Worm (Caenorhabditis elegans): Measurements from ENCODE around the gene gipc-1.

Gene gipc-1

DNA sequence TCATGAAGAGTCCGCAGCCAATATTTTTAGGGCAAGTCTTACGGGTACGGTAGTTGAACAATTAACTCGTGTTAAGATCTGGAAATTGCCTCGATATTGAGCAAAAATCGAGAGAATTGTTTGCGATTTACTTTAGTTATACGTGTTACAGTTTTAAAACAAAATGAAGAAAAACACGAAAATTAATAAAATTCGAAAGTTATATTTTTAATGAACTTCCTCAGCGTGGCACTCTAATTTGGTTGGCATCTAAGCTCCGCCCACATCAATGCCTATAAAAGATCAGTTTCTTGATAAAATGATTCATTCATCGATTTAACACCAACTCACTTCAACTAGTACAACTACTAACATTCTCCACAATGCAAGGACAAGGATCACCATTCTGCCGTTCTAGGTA lies at the start of gene gipc-1:
Gene gipc-1, plus strand, starts transcription at position 301 of the 400 bp plus-strand sequence.
- no peak for TF ChIP-seq tbx-2 (tag; optimal IDR thresholded peaks at IDR 0.05)
- no peak for TF ChIP-seq pqm-1 (tag; optimal IDR thresholded peaks at IDR 0.05)

DNA sequence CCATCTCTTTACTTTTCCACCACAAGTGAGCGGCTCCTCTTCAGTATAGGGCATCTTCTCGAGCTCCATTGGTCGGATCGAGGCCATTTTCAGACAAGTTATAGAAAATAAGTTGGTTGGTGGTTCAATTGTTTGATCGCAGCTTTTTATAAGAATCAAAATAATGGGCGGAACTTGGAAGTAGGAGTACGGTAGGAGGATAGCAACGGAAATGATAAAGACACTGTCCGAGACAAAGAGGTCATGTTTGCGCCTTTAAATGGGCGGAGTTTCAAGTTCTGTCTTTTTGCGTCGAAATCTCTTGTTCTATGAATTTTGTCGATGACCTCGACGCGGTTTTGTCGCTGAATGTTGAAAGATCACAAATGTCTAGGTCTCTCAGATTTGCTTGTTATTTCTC lies 48.4 kb upstream of the gipc-1 start, which contains the start of gene F26A1.8:
Gene F26A1.8, minus strand, starts transcription at position 101 of the 400 bp plus-strand sequence.
- TF ChIP-seq lin-15B (tag; optimal IDR thresholded peaks at IDR 0.05): no peak
- TF ChIP-seq fkh-2 (tag; optimal IDR thresholded peaks at IDR 0.05): no peak
- TF ChIP-seq nhr-67 (tag; optimal IDR thresholded peaks at IDR 0.05): no peak

DNA sequence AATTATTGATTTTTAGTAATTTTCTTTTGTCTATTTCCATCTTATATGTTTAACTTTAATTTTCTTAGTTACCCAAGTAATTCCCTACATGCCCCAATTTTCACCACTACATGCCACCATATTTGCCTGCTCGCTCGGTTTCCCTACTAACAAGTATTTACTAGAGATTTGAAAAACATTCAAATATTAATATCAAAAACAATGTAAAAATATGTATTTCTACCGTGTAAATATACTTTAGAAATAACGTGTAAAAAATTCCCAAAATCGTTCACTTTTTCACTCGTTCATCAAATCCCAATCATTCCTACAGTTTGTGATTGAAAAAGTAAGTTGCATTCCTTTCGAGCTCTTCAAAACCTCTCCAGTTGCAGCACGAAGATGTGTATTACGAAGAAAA lies 44.0 kb upstream of the gipc-1 start, which contains the start of gene F26A1.3:
Gene F26A1.3, plus strand, starts transcription at position 301 of the 400 bp plus-strand sequence.
- TF ChIP-seq elt-3 (tag; optimal IDR thresholded peaks at IDR 0.05): no peak
- TF ChIP-seq fos-1 (tag; optimal IDR thresholded peaks at IDR 0.05): no peak
- TF ChIP-seq eor-1 (tag; optimal IDR thresholded peaks at IDR 0.05): no peak
- no peak for TF ChIP-seq tbx-2 (tag; optimal IDR thresholded peaks at IDR 0.05)
- TF ChIP-seq nhr-11 (tag; optimal IDR thresholded peaks at IDR 0.05): no peak
- no peak for TF ChIP-seq aly-2 (tag; optimal IDR thresholded peaks at IDR 0.05)
- no peak for TF ChIP-seq nhr-237 (tag; optimal IDR thresholded peaks at IDR 0.05)
- TF ChIP-seq nhr-28 (tag; optimal IDR thresholded peaks at IDR 0.05): no peak
- no peak for TF ChIP-seq elt-2 (tag; optimal IDR thresholded peaks at IDR 0.05)
- no peak for TF ChIP-seq fkh-2 (tag; optimal IDR thresholded peaks at IDR 0.05)
- no peak for TF ChIP-seq pha-4 (tag; optimal IDR thresholded peaks at IDR 0.05)
- TF ChIP-seq zag-1 (tag; optimal IDR thresholded peaks at IDR 0.05): no peak
- TF ChIP-seq lsy-12 (tag; optimal IDR thresholded peaks at IDR 0.05): no peak
- TF ChIP-seq nhr-76 (tag; optimal IDR thresholded peaks at IDR 0.05): no peak
- no peak for TF ChIP-seq pqm-1 (tag; optimal IDR thresholded peaks at IDR 0.05)
- TF ChIP-seq ztf-11 (tag; optimal IDR thresholded peaks at IDR 0.05): no peak
- TF ChIP-seq nhr-12 (tag; optimal IDR thresholded peaks at IDR 0.05): no peak
- no peak for TF ChIP-seq elt-1 (tag; optimal IDR thresholded peaks at IDR 0.05)

- TF ChIP-seq fos-1 (tag; optimal IDR thresholded peaks at IDR 0.05) (no peak), nhr-28 (tag; optimal IDR thresholded peaks at IDR 0.05) (no peak), nhr-43 (tag; optimal IDR thresholded peaks at IDR 0.05; ENCODE audit: poor library complexity, severe bottlenecking) (no peak)
Observed at ce11 chrIII:4829440-4829839, 41.1 kb upstream of the gipc-1 start, which contains the start of gene F26A1.9. F26A1.9 (minus strand) TSS chrIII:4829540.

ce11 chrIII:4830207-4830606 lies 40.4 kb upstream of the gipc-1 start, which contains the start of gene nspd-9:
nspd-9 (minus strand) TSS chrIII:4830307.
- TF ChIP-seq unc-39 (tag; optimal IDR thresholded peaks at IDR 0.05) (no peak), ztf-11 (tag; optimal IDR thresholded peaks at IDR 0.05) (no peak), lsy-12 (tag; optimal IDR thresholded peaks at IDR 0.05) (no peak), nhr-67 (tag; optimal IDR thresholded peaks at IDR 0.05) (no peak), fkh-10 (GFP tag; optimal IDR thresholded peaks at IDR 0.05) (no peak), ceh-16 (tag; optimal IDR thresholded peaks at IDR 0.05) (no peak), ceh-82 (tag; optimal IDR thresholded peaks at IDR 0.05) (no peak), nhr-23 (tag; optimal IDR thresholded peaks at IDR 0.05) (no peak), nfya-1 (tag; optimal IDR thresholded peaks at IDR 0.05; ENCODE audit: insufficient read depth) (no peak), lin-15B (tag; optimal IDR thresholded peaks at IDR 0.05) (no peak), elt-1 (tag; optimal IDR thresholded peaks at IDR 0.05) (no peak), nhr-25 (tag; optimal IDR thresholded peaks at IDR 0.05) (no peak), nhr-12 (tag; optimal IDR thresholded peaks at IDR 0.05) (no peak), nhr-11 (tag; optimal IDR thresholded peaks at IDR 0.05) (no peak), pqm-1 (tag; optimal IDR thresholded peaks at IDR 0.05) (no peak), nhr-76 (tag; optimal IDR thresholded peaks at IDR 0.05) (no peak), ama-1 (optimal IDR thresholded peaks at IDR 0.05) (no peak), sea-2 (GFP tag; optimal IDR thresholded peaks at IDR 0.05) (no peak), elt-3 (tag; optimal IDR thresholded peaks at IDR 0.05) (no peak), pha-4 (tag; optimal IDR thresholded peaks at IDR 0.05) (no peak)

ce11 chrIII:4837429-4837828 lies 33.1 kb upstream of the gipc-1 start, which contains the start of the genes acbp-7 and F26A1.19:
acbp-7 (plus strand) TSS chrIII:4837729.
F26A1.19 (plus strand) TSS chrIII:4837731.
- no peak for TF ChIP-seq ceh-16 (tag; optimal IDR thresholded peaks at IDR 0.05)
- TF ChIP-seq unc-62 (GFP tag; optimal IDR thresholded peaks at IDR 0.05): no peak
